Fruit fly (Drosophila melanogaster): ENCODE data around the gene CG9915.

Gene CG9915

dm6 chrX:16263415-16263814, 49.5 kb downstream of the CG9915 start (continued):
- TF ChIP-seq Sox100B (GFP tag; optimal IDR thresholded peaks at IDR 0.05), result no peak
- TF ChIP-seq CG11504 (tag; optimal IDR thresholded peaks at IDR 0.05), result peak; percentile 86
- TF ChIP-seq ftz-f1 (GFP tag; optimal IDR thresholded peaks at IDR 0.05), result no peak
- TF ChIP-seq CG18011 (GFP tag; optimal IDR thresholded peaks at IDR 0.05), result peak; percentile 14
- TF ChIP-seq zen (tag; optimal IDR thresholded peaks at IDR 0.05), result peak; percentile 81
- no peak for TF ChIP-seq aop (GFP tag; IDR thresholded peaks at IDR 0.05)
- peak; percentile 28; the same call in 1 of the 2 replicates for TF ChIP-seq CG17612 (GFP tag; IDR thresholded peaks at IDR 0.05)
- TF ChIP-seq CG12071 (GFP tag; optimal IDR thresholded peaks at IDR 0.05), result peak; percentile 65
- peak; percentile 73 for TF ChIP-seq Spps (tag; optimal IDR thresholded peaks at IDR 0.05)
- TF ChIP-seq bowl (GFP tag; IDR thresholded peaks at IDR 0.05), result peak; percentile 74; the same call in 1 of the 2 replicates
- peak; percentile 25 for TF ChIP-seq exex (tag; optimal IDR thresholded peaks at IDR 0.05)
- peak; percentile 81 for TF ChIP-seq CG6689 (GFP tag; IDR thresholded peaks at IDR 0.05)
- peak; percentile 81 for TF ChIP-seq CG7556 (GFP tag; optimal IDR thresholded peaks at IDR 0.05)
- TF ChIP-seq bbx (GFP tag; IDR thresholded peaks at IDR 0.05; ENCODE audit: partially characterized antibody), result no peak
- TF ChIP-seq CG32532 (GFP tag; IDR thresholded peaks at IDR 0.05), result peak; percentile 82
- peak; percentile 66 for TF ChIP-seq CG11085 (GFP tag; IDR thresholded peaks at IDR 0.05)
- peak; percentile 72 for TF ChIP-seq CG17361 (GFP tag; IDR thresholded peaks at IDR 0.05)
- TF ChIP-seq CG9932 (GFP tag; IDR thresholded peaks at IDR 0.05), result peak; percentile 65
- no peak for TF ChIP-seq tna (GFP tag; IDR thresholded peaks at IDR 0.05; ENCODE audit: partially characterized antibody)
- peak; percentile 71 for TF ChIP-seq HmgZ (tag; optimal IDR thresholded peaks at IDR 0.05)
- TF ChIP-seq tin (GFP tag; optimal IDR thresholded peaks at IDR 0.05), result peak; percentile 80
- TF ChIP-seq CG2199 (GFP tag; IDR thresholded peaks at IDR 0.05), result 0 out of 3 replicates have a peak, but pooled peaks have one; percentile 56
- no peak for TF ChIP-seq tx (GFP tag; optimal IDR thresholded peaks at IDR 0.05)
- TF ChIP-seq CG6765 (GFP tag; optimal IDR thresholded peaks at IDR 0.05), result peak; percentile 20
- TF ChIP-seq luna (GFP tag; optimal IDR thresholded peaks at IDR 0.05), result peak; percentile 26
- peak; percentile 61 for TF ChIP-seq CG4730 (GFP tag; IDR thresholded peaks at IDR 0.05)
- peak; percentile 79 for TF ChIP-seq Oli (tag; optimal IDR thresholded peaks at IDR 0.05)
- peak; percentile 76 for TF ChIP-seq ttk (GFP tag; IDR thresholded peaks at IDR 0.05)
- 0 out of 3 replicates have a peak, but pooled peaks have one; percentile 13 for TF ChIP-seq C15 (GFP tag; IDR thresholded peaks at IDR 0.05)
- peak; percentile 87 for TF ChIP-seq CG12769 (tag; optimal IDR thresholded peaks at IDR 0.05)
- TF ChIP-seq peb (GFP tag; IDR thresholded peaks at IDR 0.05), result peak; percentile 56; the same call in 1 of the 2 replicates
- TF ChIP-seq CG16815 (GFP tag; optimal IDR thresholded peaks at IDR 0.05), result peak; percentile 67
- TF ChIP-seq Hey (tag; optimal IDR thresholded peaks at IDR 0.05), result peak; percentile 6
- TF ChIP-seq CG13775 (GFP tag; optimal IDR thresholded peaks at IDR 0.05), result peak; percentile 68
- peak; percentile 77 for TF ChIP-seq CG14710 (tag; optimal IDR thresholded peaks at IDR 0.05)
- peak; percentile 60 for TF ChIP-seq CG14667 (GFP tag; IDR thresholded peaks at IDR 0.05)
- TF ChIP-seq Hand (GFP tag; optimal IDR thresholded peaks at IDR 0.05), result peak; percentile 64
- TF ChIP-seq CG12744 (GFP tag; optimal IDR thresholded peaks at IDR 0.05), result peak; percentile 21
- peak; percentile 68 for TF ChIP-seq CG30403 (GFP tag; optimal IDR thresholded peaks at IDR 0.05)
- TF ChIP-seq CoRest (tag; optimal IDR thresholded peaks at IDR 0.05), result peak; percentile 76
- peak; percentile 41 for TF ChIP-seq jumu (GFP tag; optimal IDR thresholded peaks at IDR 0.05)
- TF ChIP-seq CG13296 (GFP tag; optimal IDR thresholded peaks at IDR 0.05), result peak; percentile 75
- TF ChIP-seq ato (GFP tag; IDR thresholded peaks at IDR 0.05; ENCODE audit: partially characterized antibody), result no peak
- TF ChIP-seq sc (optimal IDR thresholded peaks at IDR 0.05), result no peak
- TF ChIP-seq sc (GFP tag; optimal IDR thresholded peaks at IDR 0.05), result peak; percentile 56
- no peak for TF ChIP-seq hth (optimal IDR thresholded peaks at IDR 0.05)
- peak; percentile 72 for TF ChIP-seq CG30431 (GFP tag; optimal IDR thresholded peaks at IDR 0.05)
- peak; percentile 57 for TF ChIP-seq B-H2 (GFP tag; optimal IDR thresholded peaks at IDR 0.05)
- peak; percentile 80 for TF ChIP-seq Fer3 (tag; optimal IDR thresholded peaks at IDR 0.05)
- peak; percentile 42; the same call in 1 of the 2 replicates for TF ChIP-seq CG11247 (GFP tag; IDR thresholded peaks at IDR 0.05)
- TF ChIP-seq Side (GFP tag; optimal IDR thresholded peaks at IDR 0.05), result peak; percentile 30

All from whole organism, embryonic.